Fruit fly (Drosophila melanogaster) whole organism, adult: Measurements from ENCODE around the gene tHMG2.

Source experiments
- CG11617 ChIP-seq: fragments of 200-800 bp; sonication (Bioruptor generic); optimal IDR thresholded peaks from 2 replicates; lab custom pipeline; 2017; ENCODE audit warnings: mild to moderate bottlenecking, missing biosample characterization, missing genetic modification reagents, missing genetic modification characterization
- CG12768 ChIP-seq: fragments of 200-800 bp; sonication (Bioruptor generic); optimal IDR thresholded peaks from 2 replicates; lab custom pipeline; 2017; ENCODE audit warnings: missing biosample characterization, missing genetic modification characterization, mild to moderate bottlenecking, moderate library complexity, missing genetic modification reagents
- CG14711 ChIP-seq: fragments of 200-800 bp; sonication (Bioruptor generic); optimal IDR thresholded peaks from 2 replicates; lab custom pipeline; 2018; ENCODE audit warnings: missing biosample characterization, mild to moderate bottlenecking, missing genetic modification characterization, moderate library complexity
- CG1620 ChIP-seq: fragments of 200-800 bp; sonication (Bioruptor generic); optimal IDR thresholded peaks from 2 replicates; lab custom pipeline; 2016; ENCODE audit warnings: missing biosample characterization, missing genetic modification characterization
- CG33017 ChIP-seq: fragments of 200-800 bp; sonication (Bioruptor generic); optimal IDR thresholded peaks from 2 replicates; lab custom pipeline; 2018; ENCODE audit warnings: missing biosample characterization, mild to moderate bottlenecking, missing genetic modification characterization, moderate library complexity
- CG5204 ChIP-seq: fragments of 200-800 bp; sonication (Bioruptor generic); optimal IDR thresholded peaks from 2 replicates; lab custom pipeline; 2016; ENCODE audit warnings: missing biosample characterization, missing genetic modification characterization
- CG7045 ChIP-seq: fragments of 200-800 bp; sonication (Bioruptor generic); optimal IDR thresholded peaks from 2 replicates; lab custom pipeline; 2017; ENCODE audit warnings: missing biosample characterization, mild to moderate bottlenecking, missing genetic modification characterization
- CG7101 ChIP-seq: fragments of 200-800 bp; sonication (Bioruptor generic); optimal IDR thresholded peaks from 2 replicates; lab custom pipeline; 2018; ENCODE audit warnings: missing biosample characterization, mild to moderate bottlenecking, missing genetic modification characterization, moderate library complexity
- Clk ChIP-seq: fragments of 200-800 bp; sonication (Bioruptor generic); optimal IDR thresholded peaks from 2 replicates; lab custom pipeline; 2017; ENCODE audit warnings: missing biosample characterization, missing genetic modification characterization
- Crg-1 ChIP-seq: fragments of 200-800 bp; sonication (Bioruptor generic); optimal IDR thresholded peaks from 2 replicates; lab custom pipeline; 2016; ENCODE audit warnings: missing biosample characterization, missing genetic modification characterization
- Hr96 ChIP-seq: fragments of 200-800 bp; sonication (Bioruptor generic); optimal IDR thresholded peaks from 2 replicates; lab custom pipeline; 2016; ENCODE audit warnings: missing biosample characterization, missing genetic modification characterization
- Mnt ChIP-seq: fragments of 200-800 bp; sonication (Bioruptor generic); optimal IDR thresholded peaks from 2 replicates; lab custom pipeline; 2016; ENCODE audit warnings: missing biosample characterization, mild to moderate bottlenecking, missing genetic modification characterization
- bab1 ChIP-seq: fragments of 200-800 bp; sonication (Bioruptor generic); optimal IDR thresholded peaks from 3 replicates; lab custom pipeline; 2019; ENCODE audit warnings: missing biosample characterization, mild to moderate bottlenecking, missing genetic modification characterization, moderate library complexity
- cic ChIP-seq: fragments of 200-800 bp; sonication (Bioruptor generic); optimal IDR thresholded peaks from 2 replicates; lab custom pipeline; 2017; ENCODE audit warnings: missing biosample characterization, mild to moderate bottlenecking, missing genetic modification characterization, moderate library complexity
- cnc ChIP-seq, 2 experiments: fragments of >200 bp; optimal IDR thresholded peaks; 2 replicates each; lab custom pipeline; 2017
- kay ChIP-seq: fragments of 200-800 bp; sonication (Bioruptor generic); peaks from one replicate; lab custom pipeline; 2016; ENCODE audit warnings: missing biosample characterization, missing genetic modification characterization, borderline replicate concordance
- ovo ChIP-seq: fragments of 200-800 bp; sonication (Bioruptor generic); optimal IDR thresholded peaks from 2 replicates; lab custom pipeline; 2016; ENCODE audit warnings: missing biosample characterization, missing genetic modification characterization
- pad ChIP-seq: fragments of 200-800 bp; sonication (Bioruptor generic); optimal IDR thresholded peaks from 3 replicates; lab custom pipeline; 2017; ENCODE audit warnings: missing biosample characterization, missing genetic modification characterization, mild to moderate bottlenecking, moderate library complexity, missing genetic modification reagents
- tj ChIP-seq: fragments of 200-800 bp; sonication (Bioruptor generic); optimal IDR thresholded peaks from 3 replicates; lab custom pipeline; 2017; ENCODE audit warnings: missing biosample characterization, mild to moderate bottlenecking, missing genetic modification characterization, moderate library complexity
- toe ChIP-seq: fragments of 200-800 bp; sonication (Bioruptor generic); optimal IDR thresholded peaks from 2 replicates; lab custom pipeline; 2016; ENCODE audit warnings: missing biosample characterization, missing genetic modification characterization

tHMG2 gene

DNA sequence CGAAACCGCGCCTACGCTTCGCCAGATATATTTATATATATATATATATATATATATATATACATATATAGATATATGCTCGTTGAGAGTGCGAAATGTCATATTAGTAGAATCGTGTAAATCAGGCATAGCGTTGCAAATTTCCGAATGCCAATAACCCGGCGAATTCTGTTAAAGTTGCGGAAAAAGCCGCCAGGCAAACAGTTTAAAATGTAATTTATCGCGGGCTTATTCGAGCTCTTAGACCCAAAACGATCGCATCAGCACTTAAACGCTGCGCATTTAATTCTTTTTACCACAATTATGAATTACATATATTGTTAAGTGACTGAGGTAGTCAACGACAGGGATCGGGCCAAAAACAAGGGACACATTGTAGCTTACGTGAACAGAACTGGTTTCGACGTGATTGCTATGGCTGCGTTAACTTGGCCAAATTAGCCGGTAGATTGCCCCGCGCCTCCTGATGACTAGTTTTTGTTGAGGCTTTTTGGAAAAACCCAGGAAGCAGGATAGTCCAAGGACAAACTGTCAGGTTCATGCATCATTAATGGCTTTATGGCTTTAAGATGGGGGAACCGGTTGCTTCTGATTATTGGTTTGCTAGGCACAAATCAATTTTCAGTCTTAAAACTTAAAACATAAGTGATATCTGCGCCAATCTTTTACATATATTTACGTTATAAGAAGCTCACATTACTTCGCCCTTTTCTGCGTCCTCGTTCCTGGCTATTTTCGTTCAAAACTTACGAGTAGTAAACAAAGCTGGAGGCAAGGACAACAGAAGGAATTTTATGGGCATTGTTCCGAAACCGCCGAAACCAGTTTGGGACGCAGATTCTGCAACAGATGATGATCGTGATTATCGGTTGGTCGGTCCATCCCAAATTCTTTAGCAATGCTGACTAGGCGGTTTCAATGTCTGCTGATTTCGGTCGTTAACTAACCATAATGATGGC is 41.5 kb downstream of the tHMG2 start:
- TF ChIP-seq tj (peak; percentile 97), cnc (optimal IDR thresholded peaks at IDR 0.05; lab: Kevin White, UChicago) (no peak), CG5204 (GFP tag; lab: Kevin White, UChicago) (no peak)

DNA sequence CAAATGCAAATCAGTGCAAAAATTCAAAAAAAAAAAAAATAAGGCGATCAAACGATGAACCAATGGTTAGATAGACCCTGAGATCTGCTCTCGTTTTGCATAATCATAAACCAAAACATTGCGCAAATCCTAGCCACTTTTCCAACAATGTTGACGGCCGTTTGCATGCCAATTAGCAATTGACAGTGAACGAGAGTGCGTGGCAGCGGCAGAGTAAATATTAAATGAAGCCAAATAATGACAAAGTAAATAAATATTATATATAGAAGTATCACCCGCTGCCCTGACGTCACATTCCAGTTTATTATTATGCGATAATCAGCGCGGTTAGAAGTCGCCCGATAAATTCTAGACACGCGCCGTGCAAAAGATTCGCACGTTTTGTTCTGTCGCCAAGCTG is 43.2 kb downstream of the tHMG2 start:
- TF ChIP-seq Clk: no peak
- no peak for TF ChIP-seq CG33017 (tag; lab: Kevin White, UChicago)
- no peak for TF ChIP-seq CG7101
- TF ChIP-seq cic (GFP tag; lab: Kevin White, UChicago): no peak
- TF ChIP-seq cnc (optimal IDR thresholded peaks at IDR 0.05; lab: Kevin White, UChicago): no peak

DNA sequence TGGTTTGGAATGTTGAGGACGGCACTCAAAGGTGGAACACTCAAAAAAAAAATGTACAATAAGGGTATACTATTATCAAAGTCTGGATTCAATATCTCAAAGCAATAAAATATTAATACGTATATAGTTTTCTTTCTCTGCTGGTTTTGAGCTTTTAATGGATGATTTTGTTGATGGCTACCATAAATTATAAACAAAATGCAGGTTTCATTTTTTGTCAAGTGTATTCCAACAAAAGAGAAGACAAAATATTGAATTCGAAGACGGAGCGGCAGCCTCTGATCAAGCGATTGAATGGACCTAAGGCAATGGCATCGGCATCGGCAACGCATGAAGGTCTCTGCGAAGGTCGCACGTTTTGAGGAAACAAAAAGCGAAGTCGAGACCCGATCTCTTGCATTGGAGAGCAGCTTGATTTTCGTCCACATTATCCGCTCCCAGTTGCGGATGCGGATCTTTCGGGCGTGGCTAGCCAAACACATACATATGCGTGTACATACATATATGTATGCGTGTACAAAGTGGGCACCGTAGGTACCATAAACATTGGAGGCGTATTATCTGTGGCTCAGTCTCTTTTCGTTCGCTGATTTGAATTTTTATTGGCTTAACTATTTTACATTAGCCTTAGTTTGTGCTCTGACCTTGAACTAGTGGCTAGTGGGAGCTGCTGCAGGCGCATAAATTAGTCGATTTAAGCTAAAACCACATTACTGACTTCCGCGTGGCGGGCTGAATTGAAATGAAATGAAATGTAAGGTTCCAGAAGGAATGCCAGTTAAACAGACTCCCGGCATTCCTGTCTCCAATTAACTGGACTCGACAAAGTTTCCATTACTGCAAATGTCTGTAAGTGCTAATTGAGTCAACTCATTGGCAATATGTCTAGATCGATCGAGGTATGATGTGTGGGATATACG is 44.0 kb downstream of the tHMG2 start:
- TF ChIP-seq Hr96 (GFP tag; lab: Kevin White, UChicago) (no peak), toe (GFP tag; lab: Kevin White, UChicago) (no peak), CG33017 (tag; lab: Kevin White, UChicago) (no peak), CG7045 (GFP tag; lab: Kevin White, UChicago) (no peak), CG12768 (GFP tag; lab: Kevin White, UChicago) (no peak), bab1 (GFP tag; lab: Kevin White, UChicago) (no peak), Mnt (GFP tag; lab: Kevin White, UChicago) (no peak)

DNA sequence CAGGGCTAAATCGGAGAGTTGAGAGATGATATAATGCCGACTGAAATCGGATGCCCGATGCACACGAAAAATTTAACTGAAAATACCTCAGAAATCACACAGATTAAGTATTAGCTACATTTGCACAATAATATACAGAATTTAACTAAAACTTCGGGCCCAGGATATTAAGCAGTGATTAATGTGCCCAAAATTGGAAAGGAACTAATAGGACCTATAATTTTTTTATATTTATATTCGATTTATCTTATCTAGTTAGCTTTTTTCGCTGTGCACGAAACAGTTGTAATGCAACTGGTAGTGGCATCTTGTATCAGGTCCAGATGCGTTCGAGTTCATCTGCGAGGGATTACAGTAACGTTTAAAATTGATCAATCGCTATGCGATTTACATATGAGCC is 46.1 kb downstream of the tHMG2 start:
- TF ChIP-seq Mnt (GFP tag; lab: Kevin White, UChicago) (no peak), cic (GFP tag; lab: Kevin White, UChicago) (no peak), CG1620 (GFP tag; lab: Kevin White, UChicago) (no peak), pad (no peak), kay (no peak)

DNA sequence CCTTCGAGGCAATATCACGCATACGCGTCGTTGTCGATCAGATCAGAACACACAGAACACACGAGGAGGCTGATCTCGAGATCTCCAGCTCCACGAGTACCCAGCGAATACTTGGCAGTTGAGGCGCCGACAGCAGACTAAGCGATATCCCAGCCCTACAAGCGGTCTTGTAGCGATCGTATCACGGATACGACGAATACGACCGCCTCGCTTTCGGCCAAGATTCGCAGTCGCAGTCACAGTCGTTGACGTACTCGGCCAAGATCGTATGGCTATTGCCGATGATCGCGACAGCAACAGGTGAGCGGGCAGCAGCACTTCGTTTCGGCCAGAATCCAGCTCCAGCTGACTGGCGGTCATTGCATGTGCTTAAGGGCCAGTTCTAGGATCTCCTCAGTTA is 47.0 kb downstream of the tHMG2 start, which contains the start of gene CG5326:
CG5326 (minus strand) TSS at position 158 of the 400 bp plus-strand sequence.
- TF ChIP-seq CG11617 (GFP tag; lab: Kevin White, UChicago) (no peak), tj (peak; percentile 76), ovo (no peak), CG7101 (no peak), CG12768 (GFP tag; lab: Kevin White, UChicago) (no peak)

DNA sequence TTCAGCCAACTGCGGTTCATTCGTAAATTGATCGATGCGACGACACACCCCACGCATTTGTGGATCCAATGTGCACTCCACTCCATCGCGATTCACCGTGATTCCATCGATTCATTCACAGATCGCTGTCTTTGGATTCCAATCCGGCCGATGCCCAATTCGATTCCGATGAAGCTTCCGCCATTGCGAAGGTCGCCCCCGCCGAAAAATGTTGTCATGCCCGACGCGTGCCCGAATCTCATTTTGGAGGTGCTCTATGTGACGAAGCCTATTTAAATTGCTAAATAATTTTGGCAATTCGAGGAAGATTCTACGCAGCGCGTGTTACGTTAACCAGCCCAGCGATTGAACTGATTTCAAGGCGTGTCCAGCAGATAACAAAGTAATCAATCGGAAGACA is 47.9 kb downstream of the tHMG2 start:
- no peak for TF ChIP-seq CG7045 (GFP tag; lab: Kevin White, UChicago)
- no peak for TF ChIP-seq CG7101
- no peak for TF ChIP-seq ovo
- TF ChIP-seq cic (GFP tag; lab: Kevin White, UChicago): no peak
- TF ChIP-seq pad: no peak
- TF ChIP-seq CG5204 (GFP tag; lab: Kevin White, UChicago): no peak
- no peak for TF ChIP-seq CG11617 (GFP tag; lab: Kevin White, UChicago)
- no peak for TF ChIP-seq bab1 (GFP tag; lab: Kevin White, UChicago)
- TF ChIP-seq kay: no peak
- TF ChIP-seq Hr96 (GFP tag; lab: Kevin White, UChicago): no peak

DNA sequence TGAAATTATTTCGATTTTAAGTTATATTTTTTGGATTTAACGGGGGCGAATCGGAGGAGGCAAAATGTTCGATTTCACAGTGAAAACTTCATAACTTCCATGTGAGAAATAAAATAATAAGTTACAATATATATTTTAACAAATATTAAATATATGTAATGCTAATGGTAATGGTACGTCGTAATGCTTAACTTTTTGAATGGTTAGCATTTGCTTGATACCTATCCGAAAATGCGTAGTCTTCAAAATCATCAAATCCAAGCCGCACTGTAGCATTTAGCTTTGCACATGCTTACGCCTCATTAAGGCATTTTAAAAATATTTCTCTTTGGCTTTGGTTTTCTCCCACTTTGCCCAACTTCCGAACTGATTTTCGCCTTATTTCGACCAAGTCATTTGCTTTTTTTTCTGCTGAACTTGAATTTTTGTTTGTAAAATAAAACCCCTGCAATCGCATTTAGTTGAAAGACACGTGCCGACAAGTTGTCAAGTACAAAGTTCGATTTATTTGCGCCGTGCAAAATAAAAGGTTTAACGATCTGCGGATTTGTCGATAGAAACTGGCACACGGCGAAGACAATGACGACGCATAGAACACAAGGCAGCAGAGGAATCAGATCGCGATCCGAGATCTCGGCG is 50.1 kb downstream of the tHMG2 start:
- TF ChIP-seq pad (no peak), toe (GFP tag; lab: Kevin White, UChicago) (no peak), bab1 (GFP tag; lab: Kevin White, UChicago) (peak; percentile 53), CG11617 (GFP tag; lab: Kevin White, UChicago) (no peak), CG14711 (tag; lab: Kevin White, UChicago) (no peak), kay (no peak), Crg-1 (no peak), Mnt (GFP tag; lab: Kevin White, UChicago) (peak; percentile 35), CG12768 (GFP tag; lab: Kevin White, UChicago) (no peak), CG5204 (GFP tag; lab: Kevin White, UChicago) (no peak), ovo (no peak), tj (peak; percentile 92), cic (GFP tag; lab: Kevin White, UChicago) (no peak), CG33017 (tag; lab: Kevin White, UChicago) (no peak), CG7101 (no peak)
